Fruit fly (Drosophila melanogaster): ENCODE data around the gene CG15892.

The CG15892 gene

dm6 chrX:6278879-6279628, 15.1 kb downstream of the CG15892 start (continued):
- TF ChIP-seq CG2116 (GFP tag; optimal IDR thresholded peaks at IDR 0.05) = no peak
- no peak for TF ChIP-seq vnd (GFP tag; IDR thresholded peaks at IDR 0.05; ENCODE audit: partially characterized antibody)
- no peak for TF ChIP-seq chif (GFP tag; optimal IDR thresholded peaks at IDR 0.05)
- no peak for TF ChIP-seq al (GFP tag; IDR thresholded peaks at IDR 0.05)
- peak; percentile 23 for TF ChIP-seq CG15601 (tag; optimal IDR thresholded peaks at IDR 0.05)
- no peak for TF ChIP-seq CG32772 (GFP tag; IDR thresholded peaks at IDR 0.05)
- TF ChIP-seq CG4707 (GFP tag; optimal IDR thresholded peaks at IDR 0.05) = no peak
- TF ChIP-seq CG32532 (GFP tag; IDR thresholded peaks at IDR 0.05) = no peak
- peak; percentile 43 for TF ChIP-seq pzg (GFP tag; optimal IDR thresholded peaks at IDR 0.05)
- no peak for TF ChIP-seq nerfin-2 (GFP tag; IDR thresholded peaks at IDR 0.05; ENCODE audit: partially characterized antibody)
- TF ChIP-seq CG6813 (GFP tag; optimal IDR thresholded peaks at IDR 0.05) = no peak
- peak; percentile 9 for TF ChIP-seq Fer3 (tag; optimal IDR thresholded peaks at IDR 0.05)
- no peak for TF ChIP-seq CG11560 (tag; IDR thresholded peaks at IDR 0.05)
- TF ChIP-seq Oli (tag; optimal IDR thresholded peaks at IDR 0.05) = no peak
- no peak for TF ChIP-seq ase (GFP tag; IDR thresholded peaks at IDR 0.05)
- TF ChIP-seq Hey (tag; optimal IDR thresholded peaks at IDR 0.05) = no peak
- peak; percentile 9 for TF ChIP-seq nom (GFP tag; optimal IDR thresholded peaks at IDR 0.05)
- TF ChIP-seq tio (GFP tag; optimal IDR thresholded peaks at IDR 0.05) = no peak
- peak; percentile 48; the same call in 2 of the 3 replicates for TF ChIP-seq CG17361 (GFP tag; IDR thresholded peaks at IDR 0.05)
- TF ChIP-seq D (optimal IDR thresholded peaks at IDR 0.05) = no peak
- TF ChIP-seq D (GFP tag; optimal IDR thresholded peaks at IDR 0.05) = no peak
- TF ChIP-seq CG42726 (GFP tag; IDR thresholded peaks at IDR 0.05; ENCODE audit: partially characterized antibody) = peak; percentile 49
- no peak for TF ChIP-seq bab2 (GFP tag; optimal IDR thresholded peaks at IDR 0.05)
- TF ChIP-seq lilli (GFP tag; optimal IDR thresholded peaks at IDR 0.05) = peak; percentile 29
- no peak for TF ChIP-seq pros (GFP tag; optimal IDR thresholded peaks at IDR 0.05)
- TF ChIP-seq disco-r (GFP tag; optimal IDR thresholded peaks at IDR 0.05) = no peak
- peak; percentile 53 for TF ChIP-seq Ets65A (GFP tag)
- TF ChIP-seq CG31441 (GFP tag; IDR thresholded peaks at IDR 0.05) = peak; percentile 31; the same call in 1 of the 2 replicates
- TF ChIP-seq tup (GFP tag; optimal IDR thresholded peaks at IDR 0.05) = no peak
- TF ChIP-seq abd-A (tag; optimal IDR thresholded peaks at IDR 0.05) = peak; percentile 43
- no peak for TF ChIP-seq Dip2 (GFP tag; IDR thresholded peaks at IDR 0.05)
- no peak for TF ChIP-seq aop (GFP tag; IDR thresholded peaks at IDR 0.05)
- TF ChIP-seq sim (GFP tag; IDR thresholded peaks at IDR 0.05) = no peak
- TF ChIP-seq NK7.1 (GFP tag; optimal IDR thresholded peaks at IDR 0.05) = no peak
- TF ChIP-seq CG34422 (GFP tag; IDR thresholded peaks at IDR 0.05) = peak; percentile 63; the same call in 2 of the 3 replicates
- TF ChIP-seq tin (GFP tag; optimal IDR thresholded peaks at IDR 0.05) = no peak
- no peak for TF ChIP-seq Max (GFP tag; optimal IDR thresholded peaks at IDR 0.05)
- TF ChIP-seq B-H2 (GFP tag; optimal IDR thresholded peaks at IDR 0.05) = no peak
- TF ChIP-seq jigr1 (GFP tag; IDR thresholded peaks at IDR 0.05) = no peak
- TF ChIP-seq luna (GFP tag; optimal IDR thresholded peaks at IDR 0.05) = no peak
- TF ChIP-seq CG30431 (GFP tag; optimal IDR thresholded peaks at IDR 0.05) = no peak
- no peak for TF ChIP-seq wor (GFP tag; IDR thresholded peaks at IDR 0.05)
- no peak for TF ChIP-seq CG4617 (GFP tag; optimal IDR thresholded peaks at IDR 0.05; ENCODE audit: borderline replicate concordance)
- no peak for TF ChIP-seq CG6791 (GFP tag; IDR thresholded peaks at IDR 0.05; ENCODE audit: partially characterized antibody)
- TF ChIP-seq Deaf1 (tag; optimal IDR thresholded peaks at IDR 0.05) = peak; percentile 58
- TF ChIP-seq Hr3 (GFP tag; optimal IDR thresholded peaks at IDR 0.05) = no peak
- peak; percentile 13; the same call in 1 of the 3 replicates for TF ChIP-seq Opbp (GFP tag; IDR thresholded peaks at IDR 0.05; ENCODE audit: partially characterized antibody)
- no peak for TF ChIP-seq HLHmδ (GFP tag; optimal IDR thresholded peaks at IDR 0.05)
- TF ChIP-seq prd (optimal IDR thresholded peaks at IDR 0.05) = no peak
- TF ChIP-seq prd (GFP tag; IDR thresholded peaks at IDR 0.05) = no peak
